Worm (Caenorhabditis elegans) whole organism, L1 larva: Measurements from ENCODE around the gene C07A12.7.

Experiments used
- fos-1 ChIP-seq: fragments of 150-350 bp; optimal IDR thresholded peaks from 2 replicates; lab custom pipeline; 2014; ENCODE audit warnings: missing biosample characterization, missing genetic modification characterization
- rnt-1 ChIP-seq: sonication (generic microtip); optimal IDR thresholded peaks from 2 replicates; lab custom pipeline; 2016; ENCODE audit warnings: mild to moderate bottlenecking, missing genetic modification characterization, moderate library complexity, missing compliant biosample characterization
- unc-130 ChIP-seq: fragments of 150-350 bp; optimal IDR thresholded peaks from 2 replicates; lab custom pipeline; 2017; ENCODE audit warnings: missing biosample characterization, missing genetic modification characterization, inconsistent platforms

ce11 chrX:4526412-4526811 is 4.5 kb upstream of the C07A12.7 start:
- TF ChIP-seq fos-1 (peak; percentile 3), unc-130 (tag; lab: Kevin White, UChicago) (no peak), rnt-1 (tag; lab: Kevin White, UChicago) (no peak)
